Worm (Caenorhabditis elegans) whole organism, midembryonic: Measurements from ENCODE around the gene T10D4.1.
"Not testable (repeated sequence)": the region's sequence is repeated elsewhere in the genome, so short reads cannot be mapped to it uniquely, and the experiment has no call there.

Experiments
- T22C8.4 ChIP-seq: fragments of 200-800 bp; sonication (Bioruptor generic); IDR thresholded peaks from 2 replicates; pipeline ENCODE4 v1.3.6; 2022; ENCODE audit warnings: missing genetic modification characterization, missing compliant biosample characterization
- flt-1 ChIP-seq: fragments of 200-800 bp; sonication (Bioruptor generic); IDR thresholded peaks from 2 replicates; pipeline ENCODE4 v1.3.6; 2022; ENCODE audit warnings: missing genetic modification characterization, missing compliant biosample characterization
- med-1 ChIP-seq: sonication (generic microtip); optimal IDR thresholded peaks from 2 replicates; lab custom pipeline; 2017; ENCODE audit warnings: missing genetic modification characterization, mild to moderate bottlenecking, missing compliant biosample characterization, antibody characterized with exemption, missing genetic modification reagents; ENCODE audit not compliant: insufficient read depth
- ref-1 ChIP-seq: fragments of 200-800 bp; sonication (Bioruptor generic); conservative IDR thresholded peaks from 2 replicates; pipeline ENCODE4 v1.3.6; 2022; ENCODE audit warnings: missing genetic modification reagents, missing genetic modification characterization, missing compliant biosample characterization
- tab-1 ChIP-seq: fragments of 200-800 bp; sonication (Bioruptor generic); IDR thresholded peaks from 2 replicates; pipeline ENCODE4 v1.3.6; 2022; ENCODE audit warnings: missing genetic modification characterization, missing compliant biosample characterization
- ztf-23 ChIP-seq: fragments of 200-800 bp; sonication (Bioruptor generic); IDR thresholded peaks from 2 replicates; pipeline ENCODE4 v1.3.6; 2022; ENCODE audit warnings: missing genetic modification reagents, missing genetic modification characterization, missing compliant biosample characterization
- ztf-29 ChIP-seq: fragments of 200-800 bp; sonication (Bioruptor generic); IDR thresholded peaks from 2 replicates; pipeline ENCODE4 v1.3.6; 2022; ENCODE audit warnings: missing genetic modification reagents, missing genetic modification characterization, missing compliant biosample characterization

DNA sequence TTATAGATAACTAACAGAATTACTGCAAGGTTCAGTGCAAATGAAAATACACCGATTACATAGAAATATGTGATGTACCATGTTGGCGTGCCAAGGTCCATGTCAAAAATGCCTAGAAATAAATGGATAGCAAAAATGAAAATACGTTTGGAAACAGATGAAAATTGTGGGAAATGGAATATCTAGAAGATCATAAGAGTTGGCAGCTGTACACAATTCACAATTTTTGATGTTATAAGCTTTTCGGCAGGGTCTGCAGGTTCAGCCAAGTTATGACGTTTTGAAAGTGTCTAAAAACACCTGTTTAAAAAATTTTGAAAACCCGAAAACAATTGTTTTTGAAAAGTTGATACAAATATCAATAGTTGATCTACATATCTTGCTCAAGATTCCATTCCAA is 5.4 kb upstream of the T10D4.1 start, which contains the start of gene sri-43:
- not testable (repeated sequence) for TF ChIP-seq med-1 (GFP tag; lab: Kevin White, UChicago); flt-1; ztf-29 (GFP tag; lab: Robert Waterston, UW); tab-1; ref-1 (GFP tag; lab: Robert Waterston, UW); T22C8.4 (GFP tag; lab: Robert Waterston, UW); ztf-23 (GFP tag; lab: Robert Waterston, UW)
